Fruit fly (Drosophila melanogaster) whole organism, embryonic: ENCODE measurements around the gene POLDIP2.

ENCODE experiments used
- Abd-B ChIP-seq: fragments of 200-800 bp; sonication (Bioruptor generic); optimal IDR thresholded peaks from 2 replicates; lab custom pipeline; 2018; ENCODE audit warnings: missing biosample characterization, mild to moderate bottlenecking, missing genetic modification characterization, moderate library complexity
- Adf1 ChIP-seq: fragments of 200-800 bp; sonication (Bioruptor generic); IDR thresholded peaks from 2 replicates; pipeline ENCODE4 v1.3.6; 2022; ENCODE audit warnings: missing biosample characterization, missing genetic modification characterization
- B-H2 ChIP-seq: fragments of 200-800 bp; sonication (Bioruptor generic); optimal IDR thresholded peaks from 2 replicates; lab custom pipeline; 2018; ENCODE audit warnings: missing biosample characterization, mild to moderate bottlenecking, missing genetic modification characterization
- Bteb2 ChIP-seq: fragments of 200-800 bp; sonication (Bioruptor generic); optimal IDR thresholded peaks from 2 replicates; lab custom pipeline; 2016; ENCODE audit warnings: missing biosample characterization, missing genetic modification characterization
- CG10543 ChIP-seq: fragments of 200-800 bp; sonication (Bioruptor generic); optimal IDR thresholded peaks from 3 replicates; lab custom pipeline; 2017; ENCODE audit warnings: missing biosample characterization, mild to moderate bottlenecking, missing genetic modification characterization, moderate library complexity
- CG10959 ChIP-seq: fragments of 200-800 bp; sonication (Bioruptor generic); IDR thresholded peaks from 2 replicates; pipeline ENCODE4 v1.3.6; 2022; ENCODE audit warnings: missing biosample characterization, missing genetic modification characterization
- CG11093 ChIP-seq: fragments of 200-800 bp; sonication (Bioruptor generic); IDR thresholded peaks from 3 replicates; pipeline ENCODE4 v1.3.6; 2022; ENCODE audit warnings: missing biosample characterization, missing genetic modification characterization
- CG12391 ChIP-seq: fragments of 200-800 bp; sonication (Bioruptor generic); optimal IDR thresholded peaks from 3 replicates; lab custom pipeline; 2018; ENCODE audit warnings: missing biosample characterization, mild to moderate bottlenecking, missing genetic modification characterization, moderate library complexity
- CG12769 ChIP-seq: fragments of 200-800 bp; sonication (Bioruptor generic); optimal IDR thresholded peaks from 2 replicates; lab custom pipeline; 2019; ENCODE audit warnings: missing biosample characterization, mild to moderate bottlenecking, missing genetic modification characterization, moderate library complexity
- CG13894 ChIP-seq: fragments of 200-800 bp; sonication (Bioruptor generic); optimal IDR thresholded peaks from 3 replicates; lab custom pipeline; 2018; ENCODE audit warnings: missing biosample characterization, mild to moderate bottlenecking, missing genetic modification characterization, moderate library complexity
- CG14014 ChIP-seq: fragments of 200-800 bp; sonication (Bioruptor generic); IDR thresholded peaks from 2 replicates; pipeline ENCODE4 v1.3.6; 2022; ENCODE audit warnings: missing biosample characterization, missing genetic modification characterization
- CG14441 ChIP-seq: fragments of 200-800 bp; sonication (Bioruptor generic); IDR thresholded peaks from 2 replicates; pipeline ENCODE4 v1.3.6; 2022; ENCODE audit warnings: missing biosample characterization, missing genetic modification characterization
- CG17359 ChIP-seq: fragments of 200-800 bp; sonication (Bioruptor generic); optimal IDR thresholded peaks from 3 replicates; lab custom pipeline; 2018; ENCODE audit warnings: missing biosample characterization, mild to moderate bottlenecking, missing genetic modification characterization, moderate library complexity
- CG34224 ChIP-seq: fragments of 200-800 bp; sonication (Bioruptor generic); IDR thresholded peaks from 3 replicates; pipeline ENCODE4 v1.3.6; 2022; ENCODE audit warnings: missing biosample characterization, missing genetic modification characterization; ENCODE audit not compliant: partially characterized antibody
- CG34376 ChIP-seq: fragments of 200-800 bp; sonication (Bioruptor generic); optimal IDR thresholded peaks from 2 replicates; lab custom pipeline; 2018; ENCODE audit warnings: missing biosample characterization, mild to moderate bottlenecking, missing genetic modification characterization
- CG3726 ChIP-seq: fragments of 200-800 bp; sonication (Bioruptor generic); IDR thresholded peaks from 3 replicates; pipeline ENCODE4, ENCODE4 v1.3.6; 2022; ENCODE audit warnings: missing biosample characterization, missing genetic modification characterization
- CG7271 ChIP-seq: fragments of 200-800 bp; sonication (Bioruptor generic); optimal IDR thresholded peaks from 2 replicates; lab custom pipeline; 2018; ENCODE audit warnings: missing biosample characterization, mild to moderate bottlenecking, missing genetic modification characterization, moderate library complexity
- CG7963 ChIP-seq: fragments of 200-800 bp; sonication (Bioruptor generic); IDR thresholded peaks from 3 replicates; pipeline ENCODE4 v1.3.6; 2022; ENCODE audit warnings: missing biosample characterization, missing genetic modification characterization; ENCODE audit not compliant: partially characterized antibody
- Dbx ChIP-seq: fragments of 200-800 bp; sonication (Bioruptor generic); IDR thresholded peaks from 3 replicates; pipeline ENCODE4 v1.3.6; 2022; ENCODE audit warnings: missing biosample characterization, missing genetic modification characterization
- Doc3 ChIP-seq: fragments of 200-800 bp; sonication (Bioruptor generic); IDR thresholded peaks from 3 replicates; pipeline ENCODE4 v1.3.6; 2022; ENCODE audit warnings: missing biosample characterization, missing genetic modification characterization; ENCODE audit not compliant: partially characterized antibody
- Drgx ChIP-seq: fragments of 200-800 bp; sonication (Bioruptor generic); IDR thresholded peaks from 2 replicates; pipeline ENCODE4 v1.3.6; 2022; ENCODE audit warnings: missing biosample characterization, missing genetic modification characterization
- Fer1 ChIP-seq: fragments of 200-800 bp; sonication (Bioruptor generic); optimal IDR thresholded peaks from 2 replicates; lab custom pipeline; 2017; ENCODE audit warnings: missing biosample characterization, mild to moderate bottlenecking, missing genetic modification characterization
- Gsc ChIP-seq: fragments of 200-800 bp; sonication (Bioruptor generic); IDR thresholded peaks from 2 replicates; pipeline ENCODE4 v1.3.6; 2022; ENCODE audit warnings: missing biosample characterization, missing genetic modification characterization
- HLH3B ChIP-seq: fragments of 200-800 bp; sonication (Bioruptor generic); IDR thresholded peaks from 2 replicates; pipeline ENCODE4 v1.3.6; 2022; ENCODE audit warnings: missing biosample characterization, missing genetic modification characterization
- Hey ChIP-seq: fragments of 200-800 bp; sonication (Bioruptor generic); optimal IDR thresholded peaks from 3 replicates; lab custom pipeline; 2018; ENCODE audit warnings: missing biosample characterization, mild to moderate bottlenecking, missing genetic modification characterization
- Hmx ChIP-seq: fragments of 200-800 bp; sonication (Bioruptor generic); optimal IDR thresholded peaks from 2 replicates; lab custom pipeline; 2016; ENCODE audit warnings: missing biosample characterization, missing genetic modification characterization
- NK7.1 ChIP-seq: fragments of 200-800 bp; sonication (Bioruptor generic); optimal IDR thresholded peaks from 3 replicates; lab custom pipeline; 2016; ENCODE audit warnings: missing biosample characterization, missing genetic modification characterization
- NfI ChIP-seq: fragments of 200-800 bp; sonication (Bioruptor generic); optimal IDR thresholded peaks from 3 replicates; lab custom pipeline; 2018; ENCODE audit warnings: missing biosample characterization, mild to moderate bottlenecking, missing genetic modification characterization, moderate library complexity
- Stat92E ChIP-seq, 3 experiments: fragments of >200 bp in 2 of 3; fragments of 200-800 bp in 1 of 3; sonication (Bioruptor generic) in 1 of 3; optimal IDR thresholded peaks; 2 replicates each; lab custom pipeline; 2017 to 2019; ENCODE audit warnings: missing biosample characterization in 3 of 3, missing genetic modification characterization in 3 of 3, mild to moderate bottlenecking in 1 of 3, moderate library complexity in 1 of 3
- Taf1 ChIP-seq: fragments of 200-800 bp; sonication (Bioruptor generic); IDR thresholded peaks from 2 replicates; pipeline ENCODE4 v1.3.6; 2022; ENCODE audit warnings: missing biosample characterization, missing genetic modification characterization
- Trl ChIP-seq, 3 experiments: fragments of >200 bp in 2 of 3; fragments of 200-800 bp in 1 of 3; sonication (Bioruptor generic) in 1 of 3; optimal IDR thresholded peaks; 2 replicates in 1 of 3; 3 replicates in 2 of 3; lab custom pipeline; 2016 to 2017; ENCODE audit warnings: missing biosample characterization in 1 of 3, missing genetic modification characterization in 1 of 3
- caup ChIP-seq: fragments of 200-800 bp; sonication (Bioruptor generic); optimal IDR thresholded peaks from 3 replicates; lab custom pipeline; 2017; ENCODE audit warnings: missing biosample characterization, mild to moderate bottlenecking, missing genetic modification characterization, moderate library complexity; ENCODE audit not compliant: severe bottlenecking
- chinmo ChIP-seq: fragments of 200-800 bp; sonication (Bioruptor generic); IDR thresholded peaks from 4 replicates; pipeline ENCODE4 v1.3.6; 2022; ENCODE audit warnings: missing biosample characterization, missing genetic modification characterization; ENCODE audit not compliant: partially characterized antibody
- emc ChIP-seq: fragments of 200-800 bp; sonication (Bioruptor generic); optimal IDR thresholded peaks from 2 replicates; lab custom pipeline; 2016; ENCODE audit warnings: missing biosample characterization, missing genetic modification characterization
- exex ChIP-seq: fragments of 200-800 bp; sonication (Bioruptor generic); optimal IDR thresholded peaks from 4 replicates; lab custom pipeline; 2018; ENCODE audit warnings: missing biosample characterization, mild to moderate bottlenecking, missing genetic modification characterization, moderate library complexity
- fd102C ChIP-seq: fragments of 200-800 bp; sonication (Bioruptor generic); optimal IDR thresholded peaks from 2 replicates; lab custom pipeline; 2018; ENCODE audit warnings: missing biosample characterization, mild to moderate bottlenecking, missing genetic modification characterization, moderate library complexity
- fu2 ChIP-seq: fragments of 200-800 bp; sonication (Bioruptor generic); optimal IDR thresholded peaks from 2 replicates; lab custom pipeline; 2016; ENCODE audit warnings: missing biosample characterization, missing genetic modification characterization
- gcm2 ChIP-seq: fragments of 200-800 bp; sonication (Bioruptor generic); optimal IDR thresholded peaks from 2 replicates; lab custom pipeline; 2016; ENCODE audit warnings: missing biosample characterization, missing genetic modification characterization
- ken ChIP-seq: fragments of 200-800 bp; sonication (Bioruptor generic); IDR thresholded peaks from 3 replicates; pipeline ENCODE4 v1.3.6; 2022; ENCODE audit warnings: missing biosample characterization, missing genetic modification characterization
- kni ChIP-seq: fragments of 200-800 bp; sonication (Bioruptor generic); optimal IDR thresholded peaks from 3 replicates; lab custom pipeline; 2017; ENCODE audit warnings: mild to moderate bottlenecking, missing biosample characterization, missing genetic modification reagents, missing genetic modification characterization
- odd ChIP-seq: fragments of 200-800 bp; sonication (Bioruptor generic); optimal IDR thresholded peaks from 2 replicates; lab custom pipeline; 2017; ENCODE audit warnings: missing biosample characterization, mild to moderate bottlenecking, missing genetic modification characterization
- onecut ChIP-seq: fragments of 200-800 bp; sonication (Bioruptor generic); IDR thresholded peaks from 2 replicates; pipeline ENCODE4 v1.3.6; 2022; ENCODE audit warnings: missing biosample characterization, missing genetic modification characterization
- p53 ChIP-seq: fragments of 200-800 bp; sonication (Bioruptor generic); optimal IDR thresholded peaks from 2 replicates; lab custom pipeline; 2016; ENCODE audit warnings: missing biosample characterization, missing genetic modification characterization
- pnt ChIP-seq: fragments of 200-800 bp; sonication (Bioruptor generic); optimal IDR thresholded peaks from 3 replicates; lab custom pipeline; 2016; ENCODE audit warnings: missing biosample characterization, missing genetic modification characterization
- run ChIP-seq: fragments of 200-800 bp; sonication (Bioruptor generic); optimal IDR thresholded peaks from 3 replicates; lab custom pipeline; 2018; ENCODE audit warnings: missing biosample characterization, mild to moderate bottlenecking, missing genetic modification characterization
- stwl ChIP-seq: fragments of 200-800 bp; sonication (Bioruptor generic); optimal IDR thresholded peaks from 3 replicates; lab custom pipeline; 2018; ENCODE audit warnings: missing biosample characterization, mild to moderate bottlenecking, missing genetic modification characterization, moderate library complexity
- tap ChIP-seq: fragments of 200-800 bp; optimal IDR thresholded peaks from 3 replicates; lab custom pipeline; 2019; ENCODE audit warnings: missing biosample characterization, mild to moderate bottlenecking, missing genetic modification characterization, moderate library complexity
- tx ChIP-seq: fragments of 200-800 bp; sonication (Bioruptor generic); optimal IDR thresholded peaks from 2 replicates; lab custom pipeline; 2016; ENCODE audit warnings: missing biosample characterization, missing genetic modification characterization
- unpg ChIP-seq: fragments of 200-800 bp; sonication (Bioruptor generic); optimal IDR thresholded peaks from 3 replicates; lab custom pipeline; 2018; ENCODE audit warnings: missing biosample characterization, mild to moderate bottlenecking, missing genetic modification characterization, moderate library complexity
- yki ChIP-seq: fragments of >200 bp; optimal IDR thresholded peaks from 3 replicates; lab custom pipeline; 2018

Gene POLDIP2

DNA sequence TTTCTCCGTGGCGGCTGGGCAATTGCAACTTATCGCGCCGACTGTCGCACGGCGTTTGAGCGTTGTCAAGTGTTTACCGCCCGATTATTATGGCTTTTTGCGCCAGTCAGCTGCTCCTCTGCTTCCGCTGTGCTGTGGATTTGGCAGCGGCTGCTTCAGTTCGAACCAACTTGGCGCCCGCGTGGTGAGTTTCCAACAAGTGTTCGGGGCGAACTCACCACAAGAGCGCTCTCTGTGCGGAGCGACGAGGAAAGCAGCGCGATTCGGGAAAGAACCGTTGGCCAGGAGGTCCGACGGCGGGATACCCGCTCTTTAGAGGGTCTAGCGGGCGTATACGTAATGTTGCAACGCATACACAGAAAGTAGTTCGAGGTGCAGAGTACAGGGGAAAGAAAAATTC, 35.1 kb downstream of the POLDIP2 start, which contains the start of gene NKCC (continued):
- TF ChIP-seq onecut: no peak
- no peak for TF ChIP-seq CG17359
- no peak for TF ChIP-seq CG14441 (GFP tag; lab: Robert Waterston, UW)
- TF ChIP-seq CG34376 (GFP tag; lab: Kevin White, UChicago): peak; percentile 15
- no peak for TF ChIP-seq caup
- no peak for TF ChIP-seq tx (GFP tag; lab: Kevin White, UChicago)
- TF ChIP-seq CG10959 (GFP tag; lab: Robert Waterston, UW): no peak
- no peak for TF ChIP-seq Gsc (GFP tag; lab: Robert Waterston, UW)
- 0 out of 2 replicates have a peak, but pooled peaks have one; percentile 12 for TF ChIP-seq CG14014 (GFP tag; lab: Robert Waterston, UW)
- peak; percentile 57 for TF ChIP-seq Adf1 (GFP tag; lab: Robert Waterston, UW)
- TF ChIP-seq Trl (optimal IDR thresholded peaks at IDR 0.05; lab: Kevin White, UChicago): no peak
- no peak for TF ChIP-seq Trl (GFP tag; optimal IDR thresholded peaks at IDR 0.05; lab: Kevin White, UChicago)
- TF ChIP-seq CG12769 (tag; lab: Kevin White, UChicago): peak; percentile 30
- TF ChIP-seq fd102C (GFP tag; lab: Kevin White, UChicago): no peak
- TF ChIP-seq CG11093 (GFP tag; lab: Robert Waterston, UW): no peak
- TF ChIP-seq CG3726 (GFP tag; lab: Robert Waterston, UW): no peak
- no peak for TF ChIP-seq Hmx (GFP tag; lab: Kevin White, UChicago)
- TF ChIP-seq run (tag; lab: Kevin White, UChicago): no peak
- TF ChIP-seq Fer1 (GFP tag; lab: Kevin White, UChicago): peak; percentile 18
- TF ChIP-seq fu2: no peak
- no peak for TF ChIP-seq kni (GFP tag; lab: Kevin White, UChicago)
- no peak for TF ChIP-seq pnt
- peak; percentile 13 for TF ChIP-seq CG13894 (tag; lab: Kevin White, UChicago)
- no peak for TF ChIP-seq Taf1
- TF ChIP-seq Hey: no peak

DNA sequence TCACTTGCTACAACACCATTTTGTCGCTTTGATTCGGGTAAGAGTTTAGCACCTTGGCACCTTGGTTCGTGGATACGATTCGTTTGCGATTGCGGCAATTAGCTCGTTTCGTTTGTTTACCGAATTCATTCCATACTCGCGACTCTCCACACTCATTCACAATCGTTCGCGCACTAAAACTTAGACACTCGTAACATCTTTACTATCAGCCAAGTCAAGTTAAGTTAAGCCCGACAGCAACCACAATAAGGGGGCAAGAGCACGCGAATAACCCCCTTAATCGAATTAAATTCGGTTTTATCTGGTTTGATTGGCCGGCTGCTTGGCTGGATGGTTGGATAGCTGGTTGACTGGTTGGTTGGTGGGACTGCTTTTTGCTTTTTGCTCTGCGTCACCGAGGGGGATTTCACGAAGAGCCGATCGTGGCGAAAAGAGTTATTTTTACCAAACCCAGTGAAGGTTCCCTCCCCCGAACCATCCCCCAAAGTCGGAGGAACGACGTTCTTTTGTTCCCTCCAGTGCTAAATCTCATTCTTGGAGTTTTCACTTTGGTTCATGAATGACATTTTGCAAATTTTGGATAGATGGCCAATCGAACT, 36.3 kb downstream of the POLDIP2 start:
- TF ChIP-seq odd (GFP tag; lab: Kevin White, UChicago) (no peak), stwl (tag; lab: Kevin White, UChicago) (no peak), CG34224 (GFP tag; lab: Robert Waterston, UW) (no peak), CG10543 (GFP tag; lab: Kevin White, UChicago) (peak; percentile 43), NK7.1 (GFP tag; lab: Kevin White, UChicago) (no peak), B-H2 (GFP tag; lab: Kevin White, UChicago) (peak; percentile 38), HLH3B (GFP tag; lab: Robert Waterston, UW) (no peak), unpg (GFP tag; lab: Kevin White, UChicago) (no peak), CG7963 (GFP tag; lab: Robert Waterston, UW) (no peak), yki (no peak), chinmo (GFP tag; lab: Robert Waterston, UW) (0 out of 4 replicates have a peak, but pooled peaks have one; percentile 73), Dbx (GFP tag; lab: Robert Waterston, UW) (no peak), CG7271 (tag; lab: Kevin White, UChicago) (no peak), Bteb2 (no peak), gcm2 (GFP tag; lab: Kevin White, UChicago) (no peak), Doc3 (GFP tag; lab: Robert Waterston, UW) (0 out of 3 replicates have a peak, but pooled peaks have one; percentile 16), emc (no peak), CG12391 (no peak), NfI (GFP tag; lab: Kevin White, UChicago) (no peak), Abd-B (GFP tag; lab: Kevin White, UChicago) (no peak), ken (GFP tag; lab: Robert Waterston, UW) (no peak), Drgx (GFP tag; lab: Robert Waterston, UW) (no peak), tap (tag; lab: Kevin White, UChicago) (no peak), Stat92E (GFP tag; optimal IDR thresholded peaks at IDR 0.05; lab: Kevin White, UChicago) (no peak), exex (peak; percentile 70), CG12769 (tag; lab: Kevin White, UChicago) (peak; percentile 19), p53 (GFP tag; lab: Kevin White, UChicago) (no peak)
